Fruit fly (Drosophila melanogaster) whole organism, prepupa: ENCODE results near the gene Snx21.

ENCODE experiments used
- Blimp-1 ChIP-seq: fragments of 200-800 bp; sonication (Bioruptor generic); optimal IDR thresholded peaks from 3 replicates; lab custom pipeline; 2017; ENCODE audit warnings: missing biosample characterization, missing genetic modification characterization, mild to moderate bottlenecking, moderate library complexity, missing genetic modification reagents
- CG11294 ChIP-seq: fragments of 200-800 bp; sonication (Bioruptor generic); IDR thresholded peaks from 2 replicates; pipeline ENCODE4 v1.3.6; 2022; ENCODE audit warnings: missing biosample characterization, missing genetic modification characterization
- CG11762 ChIP-seq: fragments of 200-800 bp; sonication (Bioruptor generic); optimal IDR thresholded peaks from 3 replicates; lab custom pipeline; 2016; ENCODE audit warnings: missing biosample characterization, missing genetic modification characterization; ENCODE audit not compliant: insufficient read depth
- CG11902 ChIP-seq: fragments of 200-800 bp; sonication (Bioruptor generic); optimal IDR thresholded peaks from 3 replicates; lab custom pipeline; 2016; ENCODE audit warnings: missing biosample characterization, missing genetic modification characterization
- CG15336 ChIP-seq: fragments of 200-800 bp; sonication (Bioruptor generic); IDR thresholded peaks from 2 replicates; pipeline ENCODE4 v1.3.6; 2022; ENCODE audit warnings: missing biosample characterization, missing genetic modification characterization
- CG1621 ChIP-seq: fragments of 200-800 bp; sonication (Bioruptor generic); optimal IDR thresholded peaks from 3 replicates; lab custom pipeline; 2018; ENCODE audit warnings: missing biosample characterization, mild to moderate bottlenecking, missing genetic modification characterization
- CG3032 ChIP-seq: fragments of 200-800 bp; optimal IDR thresholded peaks from 2 replicates; lab custom pipeline; 2019; ENCODE audit warnings: missing biosample characterization, mild to moderate bottlenecking, missing genetic modification characterization, moderate library complexity
- CG31627 ChIP-seq: fragments of 200-800 bp; sonication (Bioruptor generic); optimal IDR thresholded peaks from 3 replicates; lab custom pipeline; 2016; ENCODE audit warnings: missing biosample characterization, missing genetic modification characterization
- CG3919 ChIP-seq: fragments of 200-800 bp; sonication (Bioruptor generic); optimal IDR thresholded peaks from 3 replicates; lab custom pipeline; 2016; ENCODE audit warnings: missing biosample characterization, missing genetic modification characterization
- CG4318 ChIP-seq: fragments of 200-800 bp; sonication (Bioruptor generic); optimal IDR thresholded peaks from 3 replicates; lab custom pipeline; 2017; ENCODE audit warnings: missing biosample characterization, mild to moderate bottlenecking, missing genetic modification characterization
- CG6163 ChIP-seq: fragments of 200-800 bp; sonication (Bioruptor generic); IDR thresholded peaks from 3 replicates; pipeline ENCODE4 v1.3.6; 2022; ENCODE audit warnings: missing biosample characterization, missing genetic modification characterization
- CG6276 ChIP-seq: fragments of 200-800 bp; sonication (Bioruptor generic); optimal IDR thresholded peaks from 2 replicates; lab custom pipeline; 2017; ENCODE audit warnings: missing biosample characterization, mild to moderate bottlenecking, missing genetic modification characterization
- CG6792 ChIP-seq: fragments of 200-800 bp; sonication (Bioruptor generic); optimal IDR thresholded peaks from 3 replicates; lab custom pipeline; 2016; ENCODE audit warnings: missing biosample characterization, missing genetic modification characterization
- CG6808 ChIP-seq: fragments of 200-800 bp; sonication (Bioruptor generic); optimal IDR thresholded peaks from 3 replicates; lab custom pipeline; 2017; ENCODE audit warnings: missing biosample characterization, missing genetic modification characterization, mild to moderate bottlenecking, moderate library complexity, missing genetic modification reagents
- CG6854 ChIP-seq: fragments of 200-800 bp; sonication (Bioruptor generic); optimal IDR thresholded peaks from 2 replicates; lab custom pipeline; 2017; ENCODE audit warnings: missing biosample characterization, mild to moderate bottlenecking, missing genetic modification characterization
- CG7368 ChIP-seq: fragments of 200-800 bp; sonication (Bioruptor generic); optimal IDR thresholded peaks from 3 replicates; lab custom pipeline; 2016; ENCODE audit warnings: missing biosample characterization, missing genetic modification characterization
- CG9139 ChIP-seq: fragments of 200-800 bp; sonication (Bioruptor generic); optimal IDR thresholded peaks from 3 replicates; lab custom pipeline; 2017; ENCODE audit warnings: missing biosample characterization, mild to moderate bottlenecking, missing genetic modification characterization
- Eip78C ChIP-seq: fragments of 200-800 bp; sonication (Bioruptor generic); peaks from one replicate; lab custom pipeline; 2016; ENCODE audit warnings: missing biosample characterization, missing genetic modification characterization
- Eip93F ChIP-seq: fragments of 200-800 bp; sonication (Bioruptor generic); optimal IDR thresholded peaks from 2 replicates; lab custom pipeline; 2016; ENCODE audit warnings: missing biosample characterization, mild to moderate bottlenecking, missing genetic modification characterization
- Ets21C ChIP-seq: fragments of 200-800 bp; sonication (Bioruptor generic); optimal IDR thresholded peaks from 3 replicates; lab custom pipeline; 2016; ENCODE audit warnings: missing biosample characterization, missing genetic modification characterization
- Ets96B ChIP-seq: fragments of 200-800 bp; optimal IDR thresholded peaks from 2 replicates; lab custom pipeline; 2019; ENCODE audit warnings: missing biosample characterization, mild to moderate bottlenecking, missing genetic modification characterization, moderate library complexity
- Hr38 ChIP-seq: sonication (Bioruptor generic); optimal IDR thresholded peaks from 2 replicates; lab custom pipeline; 2016; ENCODE audit warnings: missing biosample characterization, missing genetic modification characterization
- Hr39 ChIP-seq: fragments of 200-800 bp; sonication (Bioruptor generic); optimal IDR thresholded peaks from 2 replicates; lab custom pipeline; 2016; ENCODE audit warnings: missing biosample characterization, missing genetic modification characterization
- Lpt ChIP-seq: fragments of 200-800 bp; sonication (Bioruptor generic); optimal IDR thresholded peaks from 3 replicates; lab custom pipeline; 2016; ENCODE audit warnings: missing biosample characterization, missing genetic modification characterization
- Met ChIP-seq: fragments of 200-800 bp; sonication (Bioruptor generic); optimal IDR thresholded peaks from 3 replicates; lab custom pipeline; 2016; ENCODE audit warnings: missing biosample characterization, missing genetic modification characterization
- OdsH ChIP-seq: fragments of 200-800 bp; sonication (Bioruptor generic); optimal IDR thresholded peaks from 3 replicates; lab custom pipeline; 2016; ENCODE audit warnings: missing biosample characterization, missing genetic modification characterization
- Smox ChIP-seq: fragments of 200-800 bp; sonication (Bioruptor generic); optimal IDR thresholded peaks from 3 replicates; lab custom pipeline; 2016; ENCODE audit warnings: missing biosample characterization, missing genetic modification characterization
- Sox102F ChIP-seq: fragments of 200-800 bp; sonication (Bioruptor generic); optimal IDR thresholded peaks from 2 replicates; lab custom pipeline; 2016; ENCODE audit warnings: missing biosample characterization, mild to moderate bottlenecking, missing genetic modification characterization
- Sox15 ChIP-seq: fragments of 200-800 bp; sonication (Bioruptor generic); optimal IDR thresholded peaks from 3 replicates; lab custom pipeline; 2016; ENCODE audit warnings: missing biosample characterization, missing genetic modification characterization
- achi ChIP-seq: fragments of 200-800 bp; sonication (Bioruptor generic); optimal IDR thresholded peaks from 3 replicates; lab custom pipeline; 2016; ENCODE audit warnings: missing biosample characterization, missing genetic modification characterization
- acj6 ChIP-seq: fragments of 200-800 bp; sonication (Bioruptor generic); optimal IDR thresholded peaks from 3 replicates; lab custom pipeline; 2016; ENCODE audit warnings: missing biosample characterization, missing genetic modification characterization
- cyc ChIP-seq: fragments of 200-800 bp; sonication (Bioruptor generic); optimal IDR thresholded peaks from 3 replicates; lab custom pipeline; 2016; ENCODE audit warnings: missing biosample characterization, missing genetic modification characterization
- dac ChIP-seq: fragments of 200-800 bp; sonication (Bioruptor generic); optimal IDR thresholded peaks from 2 replicates; lab custom pipeline; 2017; ENCODE audit warnings: missing biosample characterization, mild to moderate bottlenecking, missing genetic modification characterization
- dsx ChIP-seq: fragments of 200-800 bp; optimal IDR thresholded peaks from 3 replicates; lab custom pipeline; 2019; ENCODE audit warnings: missing biosample characterization, mild to moderate bottlenecking, missing genetic modification characterization, moderate library complexity; ENCODE audit not compliant: poor library complexity, severe bottlenecking
- fd59A ChIP-seq: fragments of 200-800 bp; sonication (Bioruptor generic); optimal IDR thresholded peaks from 2 replicates; lab custom pipeline; 2017; ENCODE audit warnings: missing biosample characterization, mild to moderate bottlenecking, missing genetic modification characterization, missing genetic modification reagents
- fkh ChIP-seq: fragments of 200-800 bp; sonication (Bioruptor generic); optimal IDR thresholded peaks from 3 replicates; lab custom pipeline; 2017; ENCODE audit warnings: missing biosample characterization, mild to moderate bottlenecking, missing genetic modification characterization, moderate library complexity
- lz ChIP-seq: fragments of 200-800 bp; sonication (Bioruptor generic); optimal IDR thresholded peaks from 3 replicates; lab custom pipeline; 2016; ENCODE audit warnings: missing biosample characterization, missing genetic modification characterization
- pdm3 ChIP-seq: fragments of 200-800 bp; sonication (Bioruptor generic); optimal IDR thresholded peaks from 3 replicates; lab custom pipeline; 2016; ENCODE audit warnings: missing biosample characterization, missing genetic modification characterization
- salr ChIP-seq, 2 experiments: fragments of 200-800 bp; sonication (Bioruptor generic); optimal IDR thresholded peaks; 3 replicates each; lab custom pipeline; 2016 to 2018; ENCODE audit warnings: missing biosample characterization in 2 of 2, missing genetic modification characterization in 2 of 2, mild to moderate bottlenecking in 1 of 2
- spab ChIP-seq: fragments of 200-800 bp; sonication (Bioruptor generic); optimal IDR thresholded peaks from 2 replicates; lab custom pipeline; 2017; ENCODE audit warnings: missing biosample characterization, mild to moderate bottlenecking, missing genetic modification characterization, missing genetic modification reagents
- ss ChIP-seq, 2 experiments: fragments of 200-800 bp; sonication (Bioruptor generic); optimal IDR thresholded peaks; 2 replicates in 1 of 2; 3 replicates in 1 of 2; lab custom pipeline; 2017 to 2018; ENCODE audit warnings: mild to moderate bottlenecking in 2 of 2, missing biosample characterization in 2 of 2, missing genetic modification characterization in 2 of 2, moderate library complexity in 1 of 2
- svp ChIP-seq: fragments of 200-800 bp; sonication (Bioruptor generic); peaks from one replicate; lab custom pipeline; 2016; ENCODE audit warnings: missing biosample characterization, missing genetic modification characterization
- topi ChIP-seq: fragments of 200-800 bp; sonication (Bioruptor generic); optimal IDR thresholded peaks from 3 replicates; lab custom pipeline; 2016; ENCODE audit warnings: missing biosample characterization, missing genetic modification characterization

Gene Snx21

dm6 chr2L:2782790-2783189 is 17.3 kb upstream of the Snx21 start:
- TF ChIP-seq CG4318 (GFP tag; lab: Kevin White, UChicago) (no peak), lz (GFP tag; lab: Kevin White, UChicago) (no peak), dac (GFP tag; lab: Kevin White, UChicago) (no peak), Sox102F (GFP tag; lab: Kevin White, UChicago) (no peak), CG15336 (no peak), Lpt (GFP tag; lab: Kevin White, UChicago) (no peak), CG6163 (GFP tag; lab: Robert Waterston, UW) (no peak), CG6792 (GFP tag; lab: Kevin White, UChicago) (no peak), CG6854 (no peak), svp (GFP tag; lab: Kevin White, UChicago) (no peak), fd59A (GFP tag; lab: Kevin White, UChicago) (no peak), Ets21C (GFP tag; lab: Kevin White, UChicago) (no peak), acj6 (GFP tag; lab: Kevin White, UChicago) (no peak)

dm6 chr2L:2771676-2772075 is 6.2 kb upstream of the Snx21 start, which contains the start of gene CG15399:
Gene CG15399 (minus strand): TSS chr2L:2771776.
- no peak for TF ChIP-seq CG6792 (GFP tag; lab: Kevin White, UChicago)
- TF ChIP-seq CG11762 (GFP tag; lab: Kevin White, UChicago), result no peak
- TF ChIP-seq CG11294 (GFP tag; lab: Robert Waterston, UW), result no peak
- no peak for TF ChIP-seq Eip93F (GFP tag; lab: Kevin White, UChicago)
- TF ChIP-seq ss (GFP tag; optimal IDR thresholded peaks at IDR 0.05; lab: Kevin White, UChicago), result no peak
- no peak for TF ChIP-seq Blimp-1 (GFP tag; lab: Kevin White, UChicago)
- no peak for TF ChIP-seq Lpt (GFP tag; lab: Kevin White, UChicago)
- TF ChIP-seq spab (GFP tag; lab: Kevin White, UChicago), result no peak
- TF ChIP-seq CG1621 (tag; lab: Kevin White, UChicago), result no peak
- no peak for TF ChIP-seq svp (GFP tag; lab: Kevin White, UChicago)
- TF ChIP-seq CG6276, result no peak
- no peak for TF ChIP-seq CG6163 (GFP tag; lab: Robert Waterston, UW)
- TF ChIP-seq Ets96B (tag; lab: Kevin White, UChicago), result no peak
- TF ChIP-seq OdsH (GFP tag; lab: Kevin White, UChicago), result no peak
- TF ChIP-seq achi (GFP tag; lab: Kevin White, UChicago), result no peak

DNA sequence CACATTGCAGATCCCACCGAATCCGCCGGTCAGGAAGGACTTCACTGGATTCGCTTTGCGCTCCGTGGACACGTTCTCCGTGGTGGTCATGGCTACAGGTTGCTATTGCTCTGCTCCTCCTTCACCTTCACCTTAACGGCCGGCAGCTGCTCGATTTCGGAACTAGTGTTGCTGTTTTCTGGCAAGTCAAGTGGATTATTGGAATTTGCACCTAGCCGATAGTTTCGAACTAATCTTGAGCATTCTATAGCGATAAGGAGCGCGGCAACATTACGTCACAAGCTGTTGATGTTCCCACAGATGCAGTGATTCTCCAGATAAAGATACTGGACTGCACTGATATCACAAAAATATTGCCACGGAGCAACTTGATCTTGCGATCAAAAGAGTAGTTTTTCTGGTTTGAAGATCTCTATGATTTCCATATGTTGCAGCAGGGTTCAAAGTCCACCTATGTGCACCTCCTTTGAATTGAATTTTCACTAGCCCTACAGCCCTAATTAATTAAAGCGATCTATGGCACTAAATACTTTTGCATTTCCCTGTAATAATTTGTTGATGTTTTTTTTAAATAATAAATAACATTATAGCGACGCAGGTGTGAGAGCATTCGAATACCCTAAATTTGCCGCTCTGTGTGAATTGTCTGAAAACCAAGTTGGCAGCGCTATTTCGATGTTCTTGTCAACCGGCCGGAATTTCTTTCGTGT is 4.2 kb upstream of the Snx21 start, which contains the start of the genes colt and HINT1:
Gene colt, minus strand, starts transcription at position 594 of the 710 bp plus-strand sequence.
Gene HINT1, plus strand, starts transcription at position 660 of the 710 bp plus-strand sequence.
- TF ChIP-seq dsx (GFP tag; lab: Kevin White, UChicago), result peak; percentile 75
- no peak for TF ChIP-seq CG11902
- peak; percentile 96 for TF ChIP-seq CG6808 (GFP tag; lab: Kevin White, UChicago)
- TF ChIP-seq Sox15 (GFP tag; lab: Kevin White, UChicago), result no peak
- no peak for TF ChIP-seq Ets21C (GFP tag; lab: Kevin White, UChicago)
- peak; percentile 60 for TF ChIP-seq topi (GFP tag; lab: Kevin White, UChicago)
- peak; percentile 66 for TF ChIP-seq CG7368 (GFP tag; lab: Kevin White, UChicago)
- TF ChIP-seq spab (GFP tag; lab: Kevin White, UChicago), result peak; percentile 82
- TF ChIP-seq CG11294 (GFP tag; lab: Robert Waterston, UW), result no peak
- TF ChIP-seq Ets96B (tag; lab: Kevin White, UChicago), result peak; percentile 62
- peak; percentile 98 for TF ChIP-seq CG9139 (GFP tag; lab: Kevin White, UChicago)
- peak; percentile 37 for TF ChIP-seq cyc (GFP tag; lab: Kevin White, UChicago)
- no peak for TF ChIP-seq Met (GFP tag; lab: Kevin White, UChicago)
- no peak for TF ChIP-seq Blimp-1 (GFP tag; lab: Kevin White, UChicago)
- TF ChIP-seq Eip93F (GFP tag; lab: Kevin White, UChicago), result no peak
- TF ChIP-seq Hr39 (GFP tag; lab: Kevin White, UChicago), result no peak
- no peak for TF ChIP-seq CG31627
- no peak for TF ChIP-seq fkh (GFP tag; lab: Kevin White, UChicago)
- TF ChIP-seq salr (GFP tag; optimal IDR thresholded peaks at IDR 0.05; lab: Kevin White, UChicago), result peak; percentile 51 to 77
- no peak for TF ChIP-seq CG4318 (GFP tag; lab: Kevin White, UChicago)
- TF ChIP-seq CG6792 (GFP tag; lab: Kevin White, UChicago), result no peak
- no peak for TF ChIP-seq fd59A (GFP tag; lab: Kevin White, UChicago)
- TF ChIP-seq pdm3 (GFP tag; lab: Kevin White, UChicago), result no peak
- TF ChIP-seq CG3032 (tag; lab: Kevin White, UChicago), result peak; percentile 65
- peak; percentile 77 for TF ChIP-seq CG3919 (GFP tag; lab: Kevin White, UChicago)
- TF ChIP-seq Eip78C (GFP tag; lab: Kevin White, UChicago), result peak; percentile 87
- peak; percentile 76 for TF ChIP-seq svp (GFP tag; lab: Kevin White, UChicago)
- TF ChIP-seq CG6163 (GFP tag; lab: Robert Waterston, UW), result peak; percentile 52; the same call in 2 of the 3 replicates
- TF ChIP-seq acj6 (GFP tag; lab: Kevin White, UChicago), result peak; percentile 12
- TF ChIP-seq CG6854, result peak; percentile 92
- no peak for TF ChIP-seq Smox (GFP tag; lab: Kevin White, UChicago)
- TF ChIP-seq Hr38 (GFP tag; lab: Kevin White, UChicago), result no peak
- TF ChIP-seq OdsH (GFP tag; lab: Kevin White, UChicago), result peak; percentile 41
- peak; percentile 75 for TF ChIP-seq CG11762 (GFP tag; lab: Kevin White, UChicago)
